Worm (Caenorhabditis elegans): ENCODE results near the gene clec-126.

ce11 chrII:3560592-3560991 is 41.3 kb downstream of the clec-126 start, which contains the start of gene W10G11.1:
- TF ChIP-seq K02D7.2 (tag; optimal IDR thresholded peaks at IDR 0.05) = no peak
- TF ChIP-seq nhr-11 (tag; optimal IDR thresholded peaks at IDR 0.05) = no peak
- no peak for TF ChIP-seq ceh-19 (GFP tag; optimal IDR thresholded peaks at IDR 0.05)
- no peak for TF ChIP-seq ref-2 (tag; optimal IDR thresholded peaks at IDR 0.05)
